Fruit fly (Drosophila melanogaster) whole organism, wandering third instar larva: ENCODE results near the gene Cka.

Experiments used
- Hnf4 ChIP-seq: fragments of 200-800 bp; sonication (Bioruptor generic); optimal IDR thresholded peaks from 2 replicates; lab custom pipeline; 2016; ENCODE audit warnings: missing biosample characterization, mild to moderate bottlenecking, missing genetic modification characterization
- Hr83 ChIP-seq: fragments of 200-300 bp; sonication (Bioruptor generic); optimal IDR thresholded peaks from 2 replicates; lab custom pipeline; 2016; ENCODE audit warnings: missing biosample characterization, mild to moderate bottlenecking, missing genetic modification characterization, moderate library complexity; ENCODE audit not compliant: poor library complexity, severe bottlenecking
- Rel ChIP-seq, 2 experiments: fragments of 200-800 bp; sonication (Bioruptor generic) in 1 of 2; optimal IDR thresholded peaks; 2 replicates in 1 of 2; 3 replicates in 1 of 2; lab custom pipeline; 2016 to 2019; ENCODE audit warnings: mild to moderate bottlenecking in 2 of 2, missing biosample characterization in 2 of 2, missing genetic modification characterization in 2 of 2, moderate library complexity in 1 of 2
- br ChIP-seq: fragments of 200-800 bp; sonication (Bioruptor generic); optimal IDR thresholded peaks from 2 replicates; lab custom pipeline; 2016; ENCODE audit warnings: missing biosample characterization, missing genetic modification characterization
- ey ChIP-seq: fragments of 200-800 bp; sonication (Bioruptor generic); optimal IDR thresholded peaks from 2 replicates; lab custom pipeline; 2016; ENCODE audit warnings: missing biosample characterization, missing genetic modification characterization
- h ChIP-seq: fragments of 200-800 bp; sonication (Bioruptor generic); optimal IDR thresholded peaks from 3 replicates; lab custom pipeline; 2016; ENCODE audit warnings: missing biosample characterization, mild to moderate bottlenecking, missing genetic modification characterization
- lola ChIP-seq: fragments of >200 bp; optimal IDR thresholded peaks from 2 replicates; lab custom pipeline; 2017; ENCODE audit warnings: missing biosample characterization, missing genetic modification characterization
- pan ChIP-seq: fragments of >200 bp; optimal IDR thresholded peaks from 2 replicates; lab custom pipeline; 2017
- psq ChIP-seq: fragments of 200-800 bp; sonication (Bioruptor generic); optimal IDR thresholded peaks from 3 replicates; lab custom pipeline; 2017; ENCODE audit warnings: missing biosample characterization, mild to moderate bottlenecking, missing genetic modification characterization, moderate library complexity
- sage ChIP-seq: fragments of 200-800 bp; sonication (Bioruptor generic); optimal IDR thresholded peaks from 2 replicates; lab custom pipeline; 2016; ENCODE audit warnings: missing biosample characterization, mild to moderate bottlenecking, missing genetic modification characterization
- sv ChIP-seq: fragments of 200-800 bp; sonication (Bioruptor generic); optimal IDR thresholded peaks from 3 replicates; lab custom pipeline; 2016; ENCODE audit warnings: missing biosample characterization, missing genetic modification characterization
- tai ChIP-seq: sonication (Bioruptor generic); optimal IDR thresholded peaks from 2 replicates; lab custom pipeline; 2016; ENCODE audit warnings: missing biosample characterization, missing genetic modification characterization
- usp ChIP-seq: fragments of >200 bp; optimal IDR thresholded peaks from 2 replicates; lab custom pipeline; 2017; ENCODE audit warnings: missing biosample characterization, missing genetic modification characterization

DNA sequence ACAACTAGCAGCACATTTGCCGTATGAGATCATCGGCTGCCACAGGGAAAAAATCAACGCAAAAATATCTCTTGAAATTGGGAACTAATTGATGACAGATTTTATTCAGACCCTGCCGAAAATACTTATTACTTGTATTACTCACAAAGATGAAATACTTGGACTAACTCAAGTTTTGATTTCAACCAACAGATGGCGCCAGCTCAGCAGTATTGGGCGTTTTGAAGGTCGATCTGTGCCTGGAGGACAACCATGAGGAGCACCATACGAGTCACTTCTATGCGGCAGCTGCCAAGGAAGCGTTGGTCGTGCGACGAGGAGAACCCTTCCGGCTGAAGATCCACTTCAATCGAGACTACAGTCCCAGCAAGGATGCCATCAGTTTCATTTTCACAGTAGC is 6.2 kb upstream of the Cka start:
- TF ChIP-seq sage (GFP tag; lab: Kevin White, UChicago) (no peak), sv (GFP tag; lab: Kevin White, UChicago) (no peak), pan (lab: Kevin White, UChicago) (no peak), psq (GFP tag; lab: Kevin White, UChicago) (no peak), lola (GFP tag; lab: Kevin White, UChicago) (no peak), usp (no peak), h (GFP tag; lab: Kevin White, UChicago) (no peak), Hr83 (no peak), Hnf4 (no peak), tai (GFP tag; lab: Kevin White, UChicago) (no peak), ey (GFP tag; lab: Kevin White, UChicago) (no peak), br (GFP tag; lab: Kevin White, UChicago) (no peak), Rel (GFP tag; optimal IDR thresholded peaks at IDR 0.05; lab: Kevin White, UChicago) (no peak), Rel (tag; optimal IDR thresholded peaks at IDR 0.05; lab: Kevin White, UChicago) (no peak)
